Worm (Caenorhabditis elegans) whole organism, L3 larva: Measurements from ENCODE around the gene srh-111.

Experiments
- ZK546.5 ChIP-seq: sonication (generic microtip); optimal IDR thresholded peaks from 2 replicates; lab custom pipeline; 2017; ENCODE audit warnings: missing biosample characterization, missing genetic modification characterization
- aly-2 ChIP-seq: fragments of 150-350 bp; optimal IDR thresholded peaks from 2 replicates; lab custom pipeline; 2014; ENCODE audit warnings: missing biosample characterization, missing genetic modification characterization
- ceh-16 ChIP-seq: sonication (generic microtip); optimal IDR thresholded peaks from 2 replicates; lab custom pipeline; 2017; ENCODE audit warnings: missing biosample characterization, missing genetic modification characterization
- ceh-28 ChIP-seq: fragments of 150-350 bp; optimal IDR thresholded peaks from 2 replicates; lab custom pipeline; 2014; ENCODE audit warnings: missing biosample characterization, missing genetic modification reagents, missing genetic modification characterization
- ceh-82 ChIP-seq: fragments of 150-350 bp; optimal IDR thresholded peaks from 2 replicates; lab custom pipeline; 2014; ENCODE audit warnings: missing biosample characterization, missing genetic modification characterization
- ceh-9 ChIP-seq: sonication (generic microtip); optimal IDR thresholded peaks from 2 replicates; lab custom pipeline; 2018; ENCODE audit warnings: missing biosample characterization, missing genetic modification characterization
- egl-27 ChIP-seq: sonication (generic microtip); optimal IDR thresholded peaks from 4 replicates; lab custom pipeline; 2017; ENCODE audit warnings: missing biosample characterization, missing genetic modification reagents, missing genetic modification characterization
- egl-5 ChIP-seq: fragments of 150-350 bp; optimal IDR thresholded peaks from 2 replicates; lab custom pipeline; 2017; ENCODE audit warnings: missing biosample characterization, missing genetic modification reagents, missing genetic modification characterization, inconsistent platforms
- elt-3 ChIP-seq, 3 experiments: fragments of 150-350 bp in 1 of 3; sonication (generic microtip) in 2 of 3; optimal IDR thresholded peaks; 2 replicates in 2 of 3; 4 replicates in 1 of 3; lab custom pipeline; 2014 to 2017; ENCODE audit warnings: missing biosample characterization in 3 of 3, missing genetic modification characterization in 3 of 3
- eor-1 ChIP-seq, 2 experiments: fragments of 150-350 bp; optimal IDR thresholded peaks; 2 replicates each; lab custom pipeline; 2014 to 2018; ENCODE audit warnings: missing biosample characterization in 2 of 2, missing genetic modification characterization in 2 of 2
- hmg-11 ChIP-seq: sonication (generic microtip); optimal IDR thresholded peaks from 2 replicates; lab custom pipeline; 2016; ENCODE audit warnings: missing genetic modification characterization, missing compliant biosample characterization
- jun-1 ChIP-seq: fragments of 150-350 bp; optimal IDR thresholded peaks from 2 replicates; lab custom pipeline; 2014; ENCODE audit warnings: missing biosample characterization, missing genetic modification reagents, missing genetic modification characterization
- lin-39 ChIP-seq: fragments of 150-350 bp; optimal IDR thresholded peaks from 2 replicates; lab custom pipeline; 2018; ENCODE audit warnings: missing biosample characterization, missing genetic modification reagents, missing genetic modification characterization
- lsy-12 ChIP-seq: sonication (generic microtip); optimal IDR thresholded peaks from 2 replicates; lab custom pipeline; 2016; ENCODE audit warnings: mild to moderate bottlenecking, missing genetic modification characterization, missing compliant biosample characterization
- mdl-1 ChIP-seq: fragments of 150-350 bp; optimal IDR thresholded peaks from 2 replicates; lab custom pipeline; 2014; ENCODE audit warnings: missing biosample characterization, missing genetic modification characterization
- nhr-11 ChIP-seq: fragments of 150-350 bp; optimal IDR thresholded peaks from 2 replicates; lab custom pipeline; 2014; ENCODE audit warnings: missing biosample characterization, missing genetic modification characterization
- nhr-12 ChIP-seq: fragments of 150-350 bp; optimal IDR thresholded peaks from 2 replicates; lab custom pipeline; 2014; ENCODE audit warnings: missing biosample characterization, missing genetic modification characterization
- nhr-23 ChIP-seq: fragments of 150-350 bp; optimal IDR thresholded peaks from 2 replicates; lab custom pipeline; 2014; ENCODE audit warnings: missing biosample characterization, missing genetic modification reagents, missing genetic modification characterization
- nhr-25 ChIP-seq: sonication (generic microtip); optimal IDR thresholded peaks from 2 replicates; lab custom pipeline; 2017; ENCODE audit warnings: missing biosample characterization, missing genetic modification characterization
- nhr-43 ChIP-seq: sonication (generic microtip); optimal IDR thresholded peaks from 2 replicates; lab custom pipeline; 2016; ENCODE audit warnings: mild to moderate bottlenecking, missing genetic modification characterization, missing compliant biosample characterization; ENCODE audit not compliant: poor library complexity, severe bottlenecking
- nhr-67 ChIP-seq: fragments of 150-350 bp; optimal IDR thresholded peaks from 2 replicates; lab custom pipeline; 2014; ENCODE audit warnings: missing biosample characterization, missing genetic modification characterization
- nhr-76 ChIP-seq: fragments of 150-350 bp; sonication (generic microtip); optimal IDR thresholded peaks from 5 replicates; lab custom pipeline; 2014; ENCODE audit warnings: missing biosample characterization, missing genetic modification characterization
- nhr-77 ChIP-seq: fragments of 150-350 bp; optimal IDR thresholded peaks from 2 replicates; lab custom pipeline; 2014; ENCODE audit warnings: missing biosample characterization, missing genetic modification characterization
- pqm-1 ChIP-seq: fragments of 150-350 bp; optimal IDR thresholded peaks from 2 replicates; lab custom pipeline; 2017; ENCODE audit warnings: missing biosample characterization, missing genetic modification characterization, inconsistent platforms
- sea-2 ChIP-seq: fragments of 150-350 bp; sonication (generic microtip); optimal IDR thresholded peaks from 4 replicates; lab custom pipeline; 2014; ENCODE audit warnings: missing biosample characterization, missing genetic modification reagents, missing genetic modification characterization
- skn-1 ChIP-seq: fragments of 150-350 bp; optimal IDR thresholded peaks from 2 replicates; lab custom pipeline; 2014; ENCODE audit warnings: missing biosample characterization, missing genetic modification characterization
- unc-39 ChIP-seq: sonication (generic microtip); optimal IDR thresholded peaks from 4 replicates; lab custom pipeline; 2017; ENCODE audit warnings: missing biosample characterization, missing genetic modification characterization
- zag-1 ChIP-seq: fragments of 150-350 bp; optimal IDR thresholded peaks from 2 replicates; lab custom pipeline; 2014; ENCODE audit warnings: missing biosample characterization, missing genetic modification characterization
- ztf-11 ChIP-seq: fragments of 150-350 bp; optimal IDR thresholded peaks from 2 replicates; lab custom pipeline; 2014; ENCODE audit warnings: missing biosample characterization, missing genetic modification characterization

srh-111 gene

DNA sequence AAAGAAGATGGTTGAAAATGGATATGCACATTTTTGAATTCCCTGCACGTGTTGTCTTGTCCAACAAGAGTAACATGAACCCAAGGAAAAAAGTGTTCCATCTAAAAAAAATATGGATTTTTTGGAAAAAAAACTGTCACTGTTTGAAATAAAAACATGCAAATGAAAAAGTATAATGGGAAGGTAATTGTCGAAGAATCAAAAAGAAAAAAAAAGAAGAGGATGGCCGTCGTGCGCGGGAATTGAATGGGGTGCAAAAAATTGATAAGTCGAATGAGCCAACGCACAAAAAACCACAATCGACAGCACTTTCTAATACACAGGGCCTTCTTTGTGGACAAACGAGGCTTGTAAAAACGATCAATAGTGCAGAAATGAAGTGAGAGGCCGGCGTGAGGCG lies 8.8 kb upstream of the srh-111 start, which contains the start of gene fbxa-102:
Gene fbxa-102 (minus strand): TSS at position 101 of the 400 bp plus-strand sequence.
- no peak for TF ChIP-seq aly-2
- TF ChIP-seq nhr-77 (tag; lab: Kevin White, UChicago), result no peak

DNA sequence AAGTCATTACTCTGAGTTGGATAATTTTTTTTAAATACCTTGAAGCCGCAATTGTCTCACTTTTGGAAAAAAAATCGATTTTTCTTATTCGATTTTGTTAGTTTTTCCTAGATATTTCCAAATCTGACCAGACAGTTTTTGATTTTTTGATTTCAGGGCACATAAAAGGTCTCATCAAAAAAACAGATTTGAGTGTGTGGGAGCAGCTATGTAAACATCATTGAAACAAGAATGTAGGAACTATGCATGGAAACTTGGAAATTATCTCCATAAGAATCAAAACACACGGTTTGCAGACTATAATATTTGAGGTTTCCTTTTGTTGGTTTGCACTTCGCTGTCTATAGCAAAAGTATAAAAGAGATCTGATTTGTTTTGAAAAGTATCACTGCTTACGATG lies 1.1 kb upstream of the srh-111 start, which contains the start of gene scl-24:
Gene scl-24 (plus strand): TSS at position 301 of the 400 bp plus-strand sequence.
- TF ChIP-seq aly-2 (no peak), ceh-28 (no peak), elt-3 (tag; optimal IDR thresholded peaks at IDR 0.05; lab: Kevin White, UChicago) (no peak), skn-1 (tag; lab: Kevin White, UChicago) (no peak), nhr-12 (tag; lab: Kevin White, UChicago) (no peak), unc-39 (tag; lab: Kevin White, UChicago) (no peak), ceh-82 (tag; lab: Kevin White, UChicago) (no peak), ceh-16 (tag; lab: Kevin White, UChicago) (no peak), nhr-43 (tag; lab: Kevin White, UChicago) (no peak)

DNA sequence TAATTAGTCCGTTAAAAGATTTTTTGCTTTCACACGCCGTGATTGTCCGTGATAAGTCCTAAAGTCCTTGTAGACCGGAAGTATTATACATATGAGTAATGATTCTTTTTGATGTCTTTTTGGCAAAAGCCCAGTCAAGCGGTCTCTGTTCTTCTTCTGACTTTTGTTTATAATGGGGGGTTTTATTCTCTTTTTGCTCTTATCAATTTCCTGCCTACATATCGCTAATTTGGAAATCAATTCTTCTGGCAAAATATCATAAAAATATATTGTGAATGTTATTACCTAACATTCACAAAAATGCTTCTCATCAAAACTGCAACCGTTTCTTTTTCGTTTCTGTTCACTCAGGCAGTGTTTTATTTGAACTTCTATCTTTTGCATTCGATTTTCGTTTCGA lies 8.5 kb downstream of the srh-111 start, which contains the start of gene srbc-61:
Gene srbc-61 (plus strand): TSS at position 301 of the 400 bp plus-strand sequence.
- TF ChIP-seq eor-1 (tag; optimal IDR thresholded peaks at IDR 0.05; lab: Kevin White, UChicago) (no peak), jun-1 (tag; lab: Kevin White, UChicago) (no peak), aly-2 (no peak)
- TF ChIP-seq, all 47 proteins: peak for 0

DNA sequence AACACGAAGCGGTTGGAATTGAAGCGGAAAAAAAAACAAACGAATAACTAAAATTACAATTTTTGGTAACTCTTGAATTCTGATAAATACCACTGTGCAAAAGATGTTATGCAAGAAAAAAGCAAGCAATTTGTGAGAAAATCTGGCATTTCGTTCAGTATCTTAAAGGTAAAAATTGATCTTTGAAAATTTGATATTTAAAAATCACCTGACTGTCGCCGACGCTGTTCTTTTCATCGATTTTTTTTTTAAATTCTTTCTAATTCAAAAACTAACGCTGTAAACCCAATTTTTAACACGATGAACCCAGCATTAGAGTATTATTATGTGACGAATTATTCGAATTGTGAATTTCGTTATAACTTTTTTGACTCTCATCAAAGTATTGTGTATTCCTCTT lies 11.3 kb downstream of the srh-111 start, which contains the start of gene srh-123:
Gene srh-123 (plus strand): TSS at position 301 of the 400 bp plus-strand sequence.
- TF ChIP-seq nhr-77 (tag; lab: Kevin White, UChicago) (no peak), sea-2 (GFP tag; lab: Kevin White, UChicago) (no peak), elt-3 (tag; optimal IDR thresholded peaks at IDR 0.05; lab: Kevin White, UChicago) (no peak), ZK546.5 (tag; lab: Kevin White, UChicago) (no peak), ztf-11 (no peak), egl-27 (tag; lab: Kevin White, UChicago) (no peak), nhr-76 (tag; lab: Kevin White, UChicago) (no peak), nhr-23 (tag; lab: Kevin White, UChicago) (no peak), ceh-16 (tag; lab: Kevin White, UChicago) (no peak), unc-39 (tag; lab: Kevin White, UChicago) (no peak), hmg-11 (tag; lab: Kevin White, UChicago) (no peak)

DNA sequence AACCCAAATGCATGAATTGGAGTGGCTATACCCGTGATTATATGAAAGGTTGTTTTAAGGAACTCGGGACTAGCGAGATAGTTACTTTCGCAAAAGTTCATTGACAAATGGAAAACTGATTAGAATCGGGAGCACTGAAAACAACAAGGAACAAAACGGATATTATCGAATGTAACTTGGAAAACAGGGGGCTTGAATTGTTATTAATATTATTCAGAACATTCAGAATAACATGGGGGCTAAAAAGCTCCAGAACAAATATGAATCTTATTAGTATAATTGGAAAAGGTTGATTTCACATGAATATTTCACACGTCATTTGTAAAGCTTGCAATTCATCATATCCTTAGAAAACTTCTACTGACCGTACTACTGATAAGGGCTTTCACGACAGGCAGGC lies 13.4 kb downstream of the srh-111 start, which contains the start of gene srh-235:
Gene srh-235 (minus strand): TSS at position 101 of the 400 bp plus-strand sequence.
- TF ChIP-seq nhr-25, result no peak
- TF ChIP-seq mdl-1 (tag; lab: Kevin White, UChicago), result no peak
- no peak for TF ChIP-seq ceh-16 (tag; lab: Kevin White, UChicago)
- TF ChIP-seq ceh-9 (tag; lab: Kevin White, UChicago), result no peak
- TF ChIP-seq nhr-77 (tag; lab: Kevin White, UChicago), result no peak
- TF ChIP-seq nhr-23 (tag; lab: Kevin White, UChicago), result no peak
- TF ChIP-seq pqm-1 (tag; lab: Kevin White, UChicago), result no peak

DNA sequence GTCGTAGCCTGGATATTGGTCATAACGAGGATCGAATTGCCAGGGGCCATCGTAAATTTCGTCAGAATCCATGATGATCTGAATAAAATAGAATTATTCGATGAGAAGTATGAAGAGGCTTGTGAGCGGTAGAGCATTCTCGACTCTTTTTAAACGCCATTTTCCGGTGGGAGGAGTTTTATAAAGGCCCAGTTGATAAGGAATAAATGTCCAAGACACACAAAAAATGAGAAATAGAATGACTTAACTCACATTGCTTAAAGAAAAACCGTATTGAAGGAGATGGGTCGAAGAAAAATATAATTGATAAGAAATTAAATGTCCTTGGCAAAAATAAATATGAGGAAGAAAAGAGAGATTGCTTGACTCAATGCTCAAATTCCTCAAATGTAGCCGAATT lies 15.8 kb downstream of the srh-111 start, which contains the start of gene F20E11.17:
Gene F20E11.17 (minus strand): TSS at position 101 of the 400 bp plus-strand sequence.
- TF ChIP-seq egl-5 (tag; lab: Kevin White, UChicago), result no peak
- TF ChIP-seq zag-1 (tag; lab: Kevin White, UChicago), result no peak
- TF ChIP-seq egl-27 (tag; lab: Kevin White, UChicago), result no peak

DNA sequence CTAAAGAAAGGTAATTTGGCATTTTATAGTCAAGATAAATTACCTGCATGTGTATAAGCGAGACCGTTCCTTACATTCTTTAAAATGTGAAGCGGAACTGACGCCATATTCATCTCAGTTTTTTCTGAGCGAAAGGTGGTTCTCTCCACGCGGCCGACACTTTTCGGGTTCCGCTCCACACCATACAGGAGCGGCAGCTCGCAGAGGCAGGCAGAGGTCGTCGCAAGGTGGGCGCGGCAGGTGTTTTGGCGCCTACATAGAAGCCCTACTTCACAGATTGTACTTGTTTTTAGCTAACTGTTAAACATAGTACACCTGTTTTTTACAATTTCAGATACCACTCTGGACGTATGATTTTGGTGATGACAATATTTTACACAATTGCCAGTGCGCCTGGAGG lies 17.1 kb downstream of the srh-111 start:
- TF ChIP-seq nhr-23 (tag; lab: Kevin White, UChicago) (no peak), ceh-28 (no peak), ZK546.5 (tag; lab: Kevin White, UChicago) (no peak), nhr-11 (tag; lab: Kevin White, UChicago) (no peak)

DNA sequence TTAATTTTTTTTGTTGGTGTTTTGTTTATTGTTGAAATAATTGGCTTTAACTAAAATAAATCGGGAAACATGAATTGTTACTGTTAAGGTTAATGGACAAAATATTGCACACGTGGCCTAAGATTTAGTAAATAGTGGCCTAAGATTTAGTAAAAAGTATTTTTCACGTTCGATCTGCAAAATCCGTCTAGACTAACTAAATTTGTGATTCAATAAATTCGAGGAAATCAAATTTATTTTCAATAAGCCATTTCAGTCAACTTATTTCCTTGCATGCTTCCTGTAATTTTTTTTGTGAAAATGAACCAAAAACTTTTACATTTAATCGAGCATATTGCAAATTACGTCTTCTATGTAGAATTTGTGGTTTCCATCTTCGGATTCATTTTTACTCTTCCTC lies 18.2 kb downstream of the srh-111 start, which contains the start of gene srw-72:
Gene srw-72 (plus strand): TSS at position 301 of the 400 bp plus-strand sequence.
- TF ChIP-seq lin-39, result no peak
- no peak for TF ChIP-seq ztf-11
- no peak for TF ChIP-seq skn-1 (tag; lab: Kevin White, UChicago)
- TF ChIP-seq unc-39 (tag; lab: Kevin White, UChicago), result no peak
- no peak for TF ChIP-seq nhr-67 (tag; lab: Kevin White, UChicago)
- no peak for TF ChIP-seq egl-5 (tag; lab: Kevin White, UChicago)
- no peak for TF ChIP-seq lsy-12 (tag; lab: Kevin White, UChicago)
- TF ChIP-seq, all 47 proteins: peak for 0
